Fruit fly (Drosophila melanogaster): ENCODE data around the gene CG5245.

DNA sequence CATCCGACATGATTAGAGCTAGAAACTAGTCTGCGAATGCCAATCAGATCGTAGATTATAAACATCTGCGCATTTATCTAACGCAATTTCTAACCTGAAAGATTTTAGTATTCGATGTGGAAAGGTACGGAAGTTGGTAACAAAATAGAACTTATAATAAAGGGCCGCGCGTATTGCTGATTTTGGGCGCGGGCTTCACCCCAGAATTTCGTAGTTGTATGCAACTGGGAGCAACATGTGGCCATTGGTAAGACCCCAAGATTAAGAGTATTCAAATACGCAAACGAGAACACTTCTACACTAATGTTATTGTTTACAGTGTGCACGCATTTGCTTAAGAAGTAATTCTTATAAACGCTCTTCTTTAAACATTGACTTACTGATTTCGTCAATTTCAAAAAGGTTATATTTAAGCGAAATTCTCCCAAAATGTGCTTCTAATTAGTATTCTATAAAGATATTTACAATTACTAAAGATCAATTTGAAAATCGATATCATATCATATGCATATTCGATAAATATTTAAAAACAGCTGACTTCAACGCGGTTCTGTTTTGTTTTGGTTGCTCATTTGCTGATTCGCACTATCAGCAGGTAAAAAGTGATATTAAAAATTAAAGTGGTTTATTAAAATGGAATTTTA is 30.6 kb downstream of the CG5245 start, which contains the start of the genes CG5961 and Polr3C:
- no peak for TF ChIP-seq CG3281 (GFP tag; optimal IDR thresholded peaks at IDR 0.05)
- TF ChIP-seq CG2202 (tag; optimal IDR thresholded peaks at IDR 0.05) = no peak
- TF ChIP-seq wdn (GFP tag; IDR thresholded peaks at IDR 0.05) = no peak
- TF ChIP-seq Oaz (GFP tag; IDR thresholded peaks at IDR 0.05) = no peak
- TF ChIP-seq Deaf1 (tag; optimal IDR thresholded peaks at IDR 0.05) = no peak
- no peak for TF ChIP-seq seq (GFP tag; IDR thresholded peaks at IDR 0.05)
- no peak for TF ChIP-seq CG13296 (GFP tag; optimal IDR thresholded peaks at IDR 0.05)
- TF ChIP-seq CG31224 (GFP tag; IDR thresholded peaks at IDR 0.05) = no peak
- TF ChIP-seq CG16863 (GFP tag; optimal IDR thresholded peaks at IDR 0.05) = no peak
- TF ChIP-seq sens (GFP tag) = peak; percentile 27

Measured in whole organism, embryonic.